Fruit fly (Drosophila melanogaster): ENCODE results near the gene spn-D.
A peak's percentile ranks its signal among the peaks of the same experiment; 100 is the strongest.

The spn-D gene

dm6 chr3R:27153062-27153878, 12.2 kb upstream of the spn-D start (continued):
- TF ChIP-seq Meics (GFP tag; optimal IDR thresholded peaks at IDR 0.05): peak; percentile 71
- TF ChIP-seq hbn (GFP tag; IDR thresholded peaks at IDR 0.05; ENCODE audit: partially characterized antibody): no peak
- no peak for TF ChIP-seq CG11723 (GFP tag; optimal IDR thresholded peaks at IDR 0.05)
- TF ChIP-seq Nf-YC (tag; optimal IDR thresholded peaks at IDR 0.05): peak; percentile 40
- no peak for TF ChIP-seq emc (GFP tag; optimal IDR thresholded peaks at IDR 0.05)
- no peak for TF ChIP-seq Max (GFP tag; optimal IDR thresholded peaks at IDR 0.05)
- peak; percentile 37 for TF ChIP-seq pho (GFP tag; optimal IDR thresholded peaks at IDR 0.05)
- no peak for TF ChIP-seq slp2 (GFP tag; optimal IDR thresholded peaks at IDR 0.05)
- TF ChIP-seq CG12942 (GFP tag; optimal IDR thresholded peaks at IDR 0.05): no peak
- TF ChIP-seq CG4282 (GFP tag; optimal IDR thresholded peaks at IDR 0.05): no peak
- TF ChIP-seq nerfin-2 (GFP tag; IDR thresholded peaks at IDR 0.05; ENCODE audit: partially characterized antibody): no peak
- TF ChIP-seq Ets65A (GFP tag): peak; percentile 76
- peak; percentile 33; the same call in 1 of the 3 replicates for TF ChIP-seq CG11695 (GFP tag; IDR thresholded peaks at IDR 0.05)
- TF ChIP-seq Opbp (GFP tag; IDR thresholded peaks at IDR 0.05; ENCODE audit: partially characterized antibody): no peak
- peak; percentile 42 for TF ChIP-seq grn (GFP tag; optimal IDR thresholded peaks at IDR 0.05)
- TF ChIP-seq CG12155 (GFP tag; optimal IDR thresholded peaks at IDR 0.05): peak; percentile 13
- no peak for TF ChIP-seq ham (GFP tag; IDR thresholded peaks at IDR 0.05)
- no peak for TF ChIP-seq BEAF-32 (GFP tag; optimal IDR thresholded peaks at IDR 0.05)
- TF ChIP-seq CG18764 (GFP tag; optimal IDR thresholded peaks at IDR 0.05): no peak
- no peak for TF ChIP-seq wdn (GFP tag; IDR thresholded peaks at IDR 0.05)
- peak; percentile 10 for TF ChIP-seq CG2116 (GFP tag; optimal IDR thresholded peaks at IDR 0.05)
- no peak for TF ChIP-seq h (optimal IDR thresholded peaks at IDR 0.05)
- TF ChIP-seq CG12659 (GFP tag; optimal IDR thresholded peaks at IDR 0.05): peak; percentile 62
- no peak for TF ChIP-seq B-H1 (GFP tag; IDR thresholded peaks at IDR 0.05)
- TF ChIP-seq Xbp1 (GFP tag; optimal IDR thresholded peaks at IDR 0.05): peak; percentile 1
- TF ChIP-seq PHDP (tag; optimal IDR thresholded peaks at IDR 0.05): peak; percentile 36
- TF ChIP-seq CG43689 (GFP tag; IDR thresholded peaks at IDR 0.05): no peak
- no peak for TF ChIP-seq CG9609 (GFP tag; optimal IDR thresholded peaks at IDR 0.05)
- TF ChIP-seq Spps (tag; optimal IDR thresholded peaks at IDR 0.05): peak; percentile 17
- peak; percentile 67 for TF ChIP-seq caup (GFP tag; optimal IDR thresholded peaks at IDR 0.05; ENCODE audit: severe bottlenecking)
- TF ChIP-seq CG12391 (tag; optimal IDR thresholded peaks at IDR 0.05): peak; percentile 53
- 0 out of 2 replicates have a peak, but pooled peaks have one; percentile 6 for TF ChIP-seq CG14441 (GFP tag; IDR thresholded peaks at IDR 0.05)
- no peak for TF ChIP-seq oc (tag; optimal IDR thresholded peaks at IDR 0.05)
- peak; percentile 87; the same call in 2 of the 4 replicates for TF ChIP-seq chinmo (GFP tag; IDR thresholded peaks at IDR 0.05; ENCODE audit: partially characterized antibody)
- TF ChIP-seq CkIIα-i1 (GFP tag; IDR thresholded peaks at IDR 0.05): no peak
- TF ChIP-seq CG5245 (GFP tag; optimal IDR thresholded peaks at IDR 0.05): no peak
- TF ChIP-seq CG15696 (tag; optimal IDR thresholded peaks at IDR 0.05): peak; percentile 28
- no peak for TF ChIP-seq hb (GFP tag; IDR thresholded peaks at IDR 0.05; ENCODE audit: partially characterized antibody)
- 0 out of 2 replicates have a peak, but pooled peaks have one; percentile 9 for TF ChIP-seq klu (GFP tag; IDR thresholded peaks at IDR 0.05)
- no peak for TF ChIP-seq CG11085 (GFP tag; IDR thresholded peaks at IDR 0.05)
- TF ChIP-seq Oli (tag; optimal IDR thresholded peaks at IDR 0.05): peak; percentile 70
- no peak for TF ChIP-seq HLH3B (GFP tag; IDR thresholded peaks at IDR 0.05)
- TF ChIP-seq Gug (GFP tag; IDR thresholded peaks at IDR 0.05): no peak; the same call in 3 of the 4 replicates
- no peak for TF ChIP-seq pzg (GFP tag; optimal IDR thresholded peaks at IDR 0.05)
- no peak for TF ChIP-seq lbe (GFP tag; optimal IDR thresholded peaks at IDR 0.05)
- no peak for TF ChIP-seq yki (optimal IDR thresholded peaks at IDR 0.05)
- TF ChIP-seq maf-S (GFP tag; optimal IDR thresholded peaks at IDR 0.05): no peak
- TF ChIP-seq tio (GFP tag; optimal IDR thresholded peaks at IDR 0.05): peak; percentile 77
- peak; percentile 79 for TF ChIP-seq Hmr (GFP tag; optimal IDR thresholded peaks at IDR 0.05)
- TF ChIP-seq az2 (GFP tag; optimal IDR thresholded peaks at IDR 0.05): peak; percentile 12

Data from whole organism, embryonic.